Worm (Caenorhabditis elegans) whole organism, early embryonic: ENCODE results near the gene sri-4.

Experiments
- B0310.2 ChIP-seq: sonication (generic microtip); optimal IDR thresholded peaks from 2 replicates; lab custom pipeline; 2016; ENCODE audit warnings: mild to moderate bottlenecking, missing genetic modification characterization, missing compliant biosample characterization
- F13C5.2 ChIP-seq: sonication (generic microtip); optimal IDR thresholded peaks from 2 replicates; lab custom pipeline; 2017; ENCODE audit warnings: mild to moderate bottlenecking, missing genetic modification characterization, inconsistent platforms, missing compliant biosample characterization
- ama-1 ChIP-seq: fragments of 150-350 bp; optimal IDR thresholded peaks from 2 replicates; lab custom pipeline; 2014
- ets-7 ChIP-seq: sonication (generic microtip); optimal IDR thresholded peaks from 2 replicates; lab custom pipeline; 2016; ENCODE audit warnings: missing genotype, missing genetic modification characterization, missing compliant biosample characterization
- flt-1 ChIP-seq: fragments of 200-800 bp; sonication (Bioruptor generic); IDR thresholded peaks from 2 replicates; pipeline ENCODE4 v1.3.6; 2022; ENCODE audit warnings: missing genetic modification characterization, missing compliant biosample characterization
- hmg-4 ChIP-seq: fragments of 200-800 bp; sonication (Bioruptor generic); optimal IDR thresholded peaks from 2 replicates; lab custom pipeline; 2018; ENCODE audit warnings: mild to moderate bottlenecking, missing genetic modification characterization, missing compliant biosample characterization
- hnd-1 ChIP-seq: sonication (generic microtip); optimal IDR thresholded peaks from 2 replicates; lab custom pipeline; 2016; ENCODE audit warnings: missing genetic modification characterization, missing compliant biosample characterization
- sea-1 ChIP-seq: fragments of 200-800 bp; sonication (Bioruptor generic); conservative IDR thresholded peaks from 2 replicates; pipeline ENCODE4 v1.3.6; 2022; ENCODE audit warnings: missing genetic modification characterization, missing compliant biosample characterization
- tra-4 ChIP-seq: sonication (generic microtip); optimal IDR thresholded peaks from 2 replicates; lab custom pipeline; 2017; ENCODE audit warnings: missing genetic modification characterization, missing compliant biosample characterization

DNA sequence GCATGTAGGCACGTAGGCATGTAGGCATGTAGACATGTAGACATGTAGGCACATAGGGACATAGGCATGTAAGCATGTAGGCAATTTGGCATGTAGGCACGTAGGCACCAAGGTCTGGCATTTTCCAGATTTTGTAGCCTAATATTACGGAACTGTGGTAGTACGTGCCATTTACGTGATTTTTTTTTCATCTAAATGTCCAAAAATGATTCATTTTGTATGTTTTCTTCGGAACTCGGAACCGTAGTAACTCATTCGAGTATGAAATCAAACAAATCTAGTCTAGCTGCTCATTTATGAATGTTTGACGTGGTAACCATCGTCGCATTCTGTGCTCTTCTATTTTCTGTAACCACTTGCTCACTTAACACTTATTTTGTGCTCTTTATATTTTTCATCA is 30.2 kb downstream of the sri-4 start, which contains the start of gene srbc-59:
- TF ChIP-seq ets-7 (tag; lab: Kevin White, UChicago) (no peak), ama-1 (lab: Kevin White, UChicago) (no peak), tra-4 (no peak), flt-1 (no peak), B0310.2 (tag; lab: Kevin White, UChicago) (no peak), hnd-1 (tag; lab: Kevin White, UChicago) (no peak), hmg-4 (GFP tag; lab: Kevin White, UChicago) (no peak), sea-1 (GFP tag; lab: Robert Waterston, UW) (no peak), F13C5.2 (no peak)
